Worm (Caenorhabditis elegans) whole organism, mixed stage, embryonic: ENCODE results near the gene C05E11.3.

Source experiments
- M03D4.4 ChIP-seq: sonication (generic microtip); optimal IDR thresholded peaks from 2 replicates; lab custom pipeline; 2017; ENCODE audit warnings: mild to moderate bottlenecking, missing genetic modification characterization, missing compliant biosample characterization
- bed-3 ChIP-seq: fragments of 200-800 bp; sonication (Bioruptor generic); optimal IDR thresholded peaks from 3 replicates; lab custom pipeline; 2018; ENCODE audit warnings: mild to moderate bottlenecking, missing genetic modification characterization, moderate library complexity, missing compliant biosample characterization
- ceh-39 ChIP-seq: fragments of 150-350 bp; optimal IDR thresholded peaks from 2 replicates; lab custom pipeline; 2014; ENCODE audit warnings: missing biosample characterization, missing genetic modification characterization
- ceh-43 ChIP-seq: fragments of 200-800 bp; sonication (Bioruptor generic); optimal IDR thresholded peaks from 2 replicates; lab custom pipeline; 2018; ENCODE audit warnings: mild to moderate bottlenecking, missing genetic modification characterization, moderate library complexity, missing compliant biosample characterization
- ceh-83 ChIP-seq: fragments of 200-800 bp; sonication (Bioruptor generic); optimal IDR thresholded peaks from 2 replicates; lab custom pipeline; 2018; ENCODE audit warnings: mild to moderate bottlenecking, missing genetic modification characterization, missing compliant biosample characterization
- ces-1 ChIP-seq: fragments of 150-350 bp; optimal IDR thresholded peaks from 2 replicates; lab custom pipeline; 2014; ENCODE audit warnings: missing biosample characterization, missing genetic modification reagents, missing genetic modification characterization
- cnd-1 ChIP-seq: fragments of 200-800 bp; sonication (Bioruptor generic); optimal IDR thresholded peaks from 2 replicates; lab custom pipeline; 2018; ENCODE audit warnings: mild to moderate bottlenecking, missing genetic modification characterization, missing compliant biosample characterization
- drap-1 ChIP-seq: fragments of 200-800 bp; sonication (Bioruptor generic); optimal IDR thresholded peaks from 3 replicates; lab custom pipeline; 2018; ENCODE audit warnings: mild to moderate bottlenecking, missing genetic modification characterization, missing compliant biosample characterization
- elt-1 ChIP-seq: sonication (generic microtip); optimal IDR thresholded peaks from 2 replicates; lab custom pipeline; 2017; ENCODE audit warnings: missing genetic modification characterization, mild to moderate bottlenecking, missing compliant biosample characterization, antibody characterized with exemption, moderate library complexity, borderline replicate concordance; ENCODE audit not compliant: insufficient read depth
- elt-3 ChIP-seq: fragments of 150-350 bp; optimal IDR thresholded peaks from 2 replicates; lab custom pipeline; 2014; ENCODE audit warnings: missing biosample characterization, missing genetic modification characterization
- flh-1 ChIP-seq: fragments of 200-800 bp; sonication (Bioruptor generic); optimal IDR thresholded peaks from 2 replicates; lab custom pipeline; 2018; ENCODE audit warnings: mild to moderate bottlenecking, missing genetic modification characterization, moderate library complexity, missing compliant biosample characterization
- ham-2 ChIP-seq: fragments of 200-800 bp; sonication (Bioruptor generic); optimal IDR thresholded peaks from 2 replicates; lab custom pipeline; 2018; ENCODE audit warnings: mild to moderate bottlenecking, missing genetic modification characterization, missing compliant biosample characterization
- hlh-1 ChIP-seq: fragments of 150-350 bp; optimal IDR thresholded peaks from 2 replicates; lab custom pipeline; 2014; ENCODE audit warnings: missing biosample characterization, missing genetic modification reagents, missing genetic modification characterization
- mab-5 ChIP-seq: fragments of 150-350 bp; optimal IDR thresholded peaks from 2 replicates; lab custom pipeline; 2014; ENCODE audit warnings: missing biosample characterization, missing genetic modification characterization
- mep-1 ChIP-seq: fragments of 150-350 bp; optimal IDR thresholded peaks from 2 replicates; lab custom pipeline; 2017; ENCODE audit warnings: missing biosample characterization, missing genetic modification reagents, missing genetic modification characterization, inconsistent platforms
- mls-2 ChIP-seq: sonication (generic microtip); optimal IDR thresholded peaks from 2 replicates; lab custom pipeline; 2016; ENCODE audit warnings: mild to moderate bottlenecking, missing genetic modification characterization, moderate library complexity, missing compliant biosample characterization
- nhr-12 ChIP-seq: fragments of 150-350 bp; optimal IDR thresholded peaks from 2 replicates; lab custom pipeline; 2014; ENCODE audit warnings: missing biosample characterization, missing genetic modification characterization
- nhr-2 ChIP-seq: fragments of 150-350 bp; optimal IDR thresholded peaks from 2 replicates; lab custom pipeline; 2014; ENCODE audit warnings: missing biosample characterization, missing genetic modification characterization
- nhr-237 ChIP-seq: fragments of 150-350 bp; optimal IDR thresholded peaks from 2 replicates; lab custom pipeline; 2014; ENCODE audit warnings: missing biosample characterization, missing genetic modification characterization
- nhr-76 ChIP-seq: sonication (generic microtip); optimal IDR thresholded peaks from 2 replicates; lab custom pipeline; 2017; ENCODE audit warnings: missing biosample characterization, missing genetic modification characterization
- pha-4 ChIP-seq: fragments of 150-350 bp; optimal IDR thresholded peaks from 2 replicates; lab custom pipeline; 2018; ENCODE audit warnings: missing biosample characterization, missing genetic modification reagents, missing genetic modification characterization
- sem-2 ChIP-seq: fragments of 200-800 bp; sonication (Bioruptor generic); optimal IDR thresholded peaks from 2 replicates; lab custom pipeline; 2018; ENCODE audit warnings: mild to moderate bottlenecking, missing genetic modification characterization, missing compliant biosample characterization
- tbx-8 ChIP-seq: fragments of 200-800 bp; sonication (Bioruptor generic); optimal IDR thresholded peaks from 2 replicates; lab custom pipeline; 2018; ENCODE audit warnings: mild to moderate bottlenecking, missing genetic modification characterization, moderate library complexity, missing compliant biosample characterization
- unc-120 ChIP-seq: sonication (generic microtip); optimal IDR thresholded peaks from 2 replicates; lab custom pipeline; 2017; ENCODE audit warnings: missing genetic modification characterization, missing compliant biosample characterization; ENCODE audit not compliant: poor library complexity, severe bottlenecking
- unc-39 ChIP-seq: fragments of 150-350 bp; optimal IDR thresholded peaks from 2 replicates; lab custom pipeline; 2014; ENCODE audit warnings: missing biosample characterization, missing genetic modification characterization
- unc-62 ChIP-seq: fragments of 150-350 bp; optimal IDR thresholded peaks from 2 replicates; lab custom pipeline; 2014; ENCODE audit warnings: missing biosample characterization, missing genetic modification reagents, missing genetic modification characterization
- zip-8 ChIP-seq: fragments of 150-350 bp; optimal IDR thresholded peaks from 2 replicates; lab custom pipeline; 2014; ENCODE audit warnings: missing biosample characterization, missing genetic modification characterization
- ztf-11 ChIP-seq: fragments of 150-350 bp; optimal IDR thresholded peaks from 2 replicates; lab custom pipeline; 2014; ENCODE audit warnings: missing biosample characterization, missing genetic modification characterization

C05E11.3 gene

DNA sequence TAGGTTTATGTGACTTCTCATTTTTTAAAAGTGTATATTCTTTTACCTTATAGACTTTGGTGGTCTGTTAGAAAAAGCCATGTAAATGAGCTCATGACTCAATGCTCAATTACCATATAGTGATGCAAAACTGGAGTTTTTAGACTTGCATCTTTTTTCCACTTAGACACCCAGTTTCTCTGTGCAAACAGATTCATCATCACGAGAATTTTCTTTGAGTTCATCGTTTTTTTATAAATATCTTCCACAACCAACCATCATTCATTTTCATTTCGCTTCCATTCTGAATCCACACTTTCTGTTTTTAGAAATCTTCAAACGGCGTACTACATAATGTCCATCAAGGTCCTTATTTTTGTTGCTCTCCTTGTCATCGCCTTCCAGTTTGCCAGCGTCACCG is 33.5 kb upstream of the C05E11.3 start, which contains the start of gene C07A12.2:
TSS of gene C07A12.2 (plus strand) at position 301 of the 400 bp plus-strand sequence.
- no peak for TF ChIP-seq bed-3 (GFP tag; lab: Kevin White, UChicago)
- no peak for TF ChIP-seq ceh-43 (GFP tag; lab: Kevin White, UChicago)
- no peak for TF ChIP-seq nhr-76 (tag; lab: Kevin White, UChicago)
- no peak for TF ChIP-seq elt-1 (tag; lab: Kevin White, UChicago)
- no peak for TF ChIP-seq hlh-1 (tag; lab: Kevin White, UChicago)
- no peak for TF ChIP-seq ztf-11 (tag; lab: Kevin White, UChicago)
- TF ChIP-seq nhr-12: no peak
- no peak for TF ChIP-seq sem-2 (GFP tag; lab: Kevin White, UChicago)
- TF ChIP-seq ces-1 (GFP tag; lab: Kevin White, UChicago): no peak
- TF ChIP-seq pha-4 (tag; lab: Kevin White, UChicago): no peak

DNA sequence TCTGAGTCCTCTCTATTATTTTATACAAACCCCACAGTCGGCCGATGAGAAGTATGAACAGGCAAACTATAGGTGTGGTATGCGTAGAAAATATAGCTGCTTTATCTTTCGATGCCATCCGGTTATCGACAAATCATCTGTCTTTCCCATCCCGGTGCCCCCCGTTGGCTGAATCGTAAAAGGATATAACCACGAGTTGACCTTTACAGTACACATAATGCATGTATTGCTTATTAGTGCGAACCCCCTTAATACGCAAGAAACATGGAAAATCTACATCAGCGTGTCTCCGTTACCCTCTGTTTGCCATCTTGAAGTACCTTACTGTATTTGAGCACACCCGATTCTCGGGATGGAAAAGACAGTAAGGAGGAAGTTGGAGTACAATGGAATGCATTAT is 29.1 kb upstream of the C05E11.3 start:
- no peak for TF ChIP-seq cnd-1 (tag; lab: Kevin White, UChicago)
- no peak for TF ChIP-seq ceh-39 (tag; lab: Kevin White, UChicago)
- TF ChIP-seq nhr-2 (tag; lab: Kevin White, UChicago): peak; percentile 58
- TF ChIP-seq elt-1 (tag; lab: Kevin White, UChicago): peak; percentile 50
- no peak for TF ChIP-seq mab-5 (tag; lab: Kevin White, UChicago)
- TF ChIP-seq ham-2 (GFP tag; lab: Kevin White, UChicago): peak; percentile 78
- no peak for TF ChIP-seq unc-39 (tag; lab: Kevin White, UChicago)

DNA sequence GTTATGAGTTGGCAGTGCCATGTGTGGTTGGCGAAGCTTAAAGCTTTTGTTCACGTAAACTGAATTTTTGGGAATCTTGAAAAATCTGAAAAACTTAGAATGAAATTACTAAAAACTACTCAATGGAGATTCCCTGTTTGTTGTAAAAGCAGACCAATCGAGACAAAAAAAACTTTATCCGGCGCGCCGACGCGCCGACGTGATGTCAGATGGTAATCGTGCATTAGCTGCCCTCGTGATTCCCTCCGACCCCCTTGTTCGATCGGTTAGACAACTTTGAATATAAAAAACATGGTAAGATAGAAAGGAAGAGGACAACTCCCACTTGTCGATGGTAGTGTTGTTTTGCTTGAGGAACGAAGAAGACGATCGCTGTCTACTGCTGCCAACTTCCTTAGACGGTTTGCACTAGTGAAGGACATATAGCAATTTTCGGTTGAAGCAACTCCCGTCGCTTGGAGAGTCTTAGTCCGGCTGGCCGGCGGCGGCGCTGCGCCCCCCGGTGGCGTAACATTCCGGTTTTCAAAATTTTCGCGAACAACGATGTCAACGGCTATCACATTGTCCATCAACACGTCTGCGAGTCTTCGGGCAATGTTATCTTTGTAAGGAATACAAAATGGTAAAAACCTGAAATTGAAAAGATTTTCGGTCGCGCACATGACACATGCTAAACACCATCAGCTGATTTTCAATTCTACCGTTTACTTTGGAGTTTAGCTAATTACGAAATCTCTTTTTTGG is 28.0 kb upstream of the C05E11.3 start, which contains the start of gene C07A12.18:
TSS of gene C07A12.18 (minus strand) at position 51 of the 744 bp plus-strand sequence.
- TF ChIP-seq ham-2 (GFP tag; lab: Kevin White, UChicago) (peak; percentile 11), cnd-1 (tag; lab: Kevin White, UChicago) (no peak)

DNA sequence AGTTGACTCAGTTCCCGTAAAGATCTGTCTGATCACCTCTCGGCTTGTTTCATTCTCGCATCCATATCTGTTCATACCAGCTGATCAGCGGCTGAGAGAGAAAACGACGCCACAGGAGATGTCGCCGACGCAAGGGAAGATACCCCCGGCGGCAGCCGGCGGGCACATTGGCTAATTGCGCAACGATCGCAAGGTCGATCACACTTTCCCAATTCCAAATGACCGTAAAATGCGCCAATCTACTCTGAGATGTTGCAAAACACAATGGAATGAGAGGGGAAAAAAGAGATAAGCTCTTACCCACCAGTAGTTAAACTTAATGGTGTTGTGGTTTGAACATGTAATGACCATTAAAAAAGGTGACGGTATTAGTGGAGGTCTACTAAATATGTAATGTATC is 27.1 kb upstream of the C05E11.3 start:
- no peak for TF ChIP-seq unc-120
- TF ChIP-seq tbx-8: no peak
- no peak for TF ChIP-seq cnd-1 (tag; lab: Kevin White, UChicago)
- TF ChIP-seq M03D4.4 (tag; lab: Kevin White, UChicago): no peak
- TF ChIP-seq bed-3 (GFP tag; lab: Kevin White, UChicago): no peak
- no peak for TF ChIP-seq ceh-83 (GFP tag; lab: Kevin White, UChicago)
- TF ChIP-seq mls-2 (tag; lab: Kevin White, UChicago): no peak
- no peak for TF ChIP-seq ceh-43 (GFP tag; lab: Kevin White, UChicago)
- TF ChIP-seq unc-39 (tag; lab: Kevin White, UChicago): no peak
- TF ChIP-seq elt-3 (tag; lab: Kevin White, UChicago): no peak
- TF ChIP-seq drap-1 (GFP tag; lab: Kevin White, UChicago): no peak
- peak; percentile 75 for TF ChIP-seq zip-8 (tag; lab: Kevin White, UChicago)
- TF ChIP-seq elt-1 (tag; lab: Kevin White, UChicago): peak; percentile 81
- TF ChIP-seq ham-2 (GFP tag; lab: Kevin White, UChicago): peak; percentile 99
- TF ChIP-seq, all 35 proteins: peak for 3

DNA sequence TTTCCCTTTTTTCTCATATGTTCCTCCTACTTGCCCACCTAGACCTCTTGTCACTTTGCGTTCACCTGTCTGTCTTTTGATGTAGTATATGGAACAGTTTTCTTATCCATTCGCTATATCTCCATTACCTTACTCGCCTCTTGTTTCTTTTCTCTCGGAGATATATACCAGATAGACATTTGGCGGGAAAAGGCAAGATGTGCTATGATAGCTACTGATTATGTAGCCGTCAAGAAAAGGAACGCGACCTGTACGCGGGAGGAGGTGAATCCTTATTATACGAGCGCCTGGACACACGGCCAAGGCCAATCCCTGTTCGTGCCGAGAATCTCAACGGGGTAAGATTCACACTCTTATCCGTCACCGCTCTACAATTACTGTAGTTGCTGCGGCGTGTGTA is 25.0 kb upstream of the C05E11.3 start:
- TF ChIP-seq ham-2 (GFP tag; lab: Kevin White, UChicago) (peak; percentile 100), mep-1 (no peak), elt-1 (tag; lab: Kevin White, UChicago) (peak; percentile 86), M03D4.4 (tag; lab: Kevin White, UChicago) (no peak), unc-62 (GFP tag; lab: Kevin White, UChicago) (peak; percentile 10)

DNA sequence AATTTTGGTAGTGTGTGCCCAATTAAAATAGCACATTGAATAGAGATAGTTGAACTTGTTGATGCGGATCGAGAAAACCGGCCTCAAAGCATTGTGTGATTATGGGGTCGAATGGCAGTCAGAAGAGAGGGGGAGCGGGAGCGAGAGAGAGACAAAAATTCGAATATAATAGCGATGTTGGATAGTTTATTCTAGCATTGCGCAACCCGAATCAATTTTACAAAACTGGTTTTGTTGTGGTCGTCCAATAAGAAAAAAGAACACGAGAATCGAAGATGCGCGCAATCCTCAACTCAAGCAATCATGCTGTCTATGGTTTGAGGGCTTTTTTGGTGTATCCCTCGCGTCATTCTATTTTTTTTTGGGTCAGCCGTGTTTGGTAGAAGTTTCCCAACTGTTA is 24.6 kb upstream of the C05E11.3 start:
- TF ChIP-seq M03D4.4 (tag; lab: Kevin White, UChicago) (no peak), drap-1 (GFP tag; lab: Kevin White, UChicago) (no peak), hlh-1 (tag; lab: Kevin White, UChicago) (no peak), unc-39 (tag; lab: Kevin White, UChicago) (no peak), ztf-11 (tag; lab: Kevin White, UChicago) (no peak), sem-2 (GFP tag; lab: Kevin White, UChicago) (no peak), ces-1 (GFP tag; lab: Kevin White, UChicago) (no peak), ceh-43 (GFP tag; lab: Kevin White, UChicago) (no peak), ceh-83 (GFP tag; lab: Kevin White, UChicago) (no peak), nhr-237 (tag; lab: Kevin White, UChicago) (no peak), nhr-2 (tag; lab: Kevin White, UChicago) (no peak), mls-2 (tag; lab: Kevin White, UChicago) (no peak), flh-1 (GFP tag; lab: Kevin White, UChicago) (no peak)
- TF ChIP-seq, all 35 proteins: peak for 0
